Fruit fly (Drosophila melanogaster) whole organism, embryonic: ENCODE measurements around the gene CG17300.

Experiments used
- CG12236 ChIP-seq: fragments of 200-800 bp; sonication (Bioruptor generic); optimal IDR thresholded peaks from 2 replicates; lab custom pipeline; 2016; ENCODE audit warnings: missing biosample characterization, missing genetic modification characterization
- CG13894 ChIP-seq: fragments of 200-800 bp; sonication (Bioruptor generic); optimal IDR thresholded peaks from 3 replicates; lab custom pipeline; 2018; ENCODE audit warnings: missing biosample characterization, mild to moderate bottlenecking, missing genetic modification characterization, moderate library complexity
- CG16779 ChIP-seq: fragments of 200-800 bp; sonication (Bioruptor generic); IDR thresholded peaks from 2 replicates; pipeline ENCODE4 v1.3.6; 2022; ENCODE audit warnings: missing biosample characterization, missing genetic modification characterization
- CG18011 ChIP-seq: fragments of 200-800 bp; sonication (Bioruptor generic); optimal IDR thresholded peaks from 2 replicates; lab custom pipeline; 2017; ENCODE audit warnings: missing biosample characterization, missing genetic modification characterization, mild to moderate bottlenecking, moderate library complexity, missing genotype
- CG31388 ChIP-seq: fragments of 200-800 bp; sonication (Bioruptor generic); optimal IDR thresholded peaks from 2 replicates; lab custom pipeline; 2016; ENCODE audit warnings: missing biosample characterization, missing genetic modification characterization
- CG3163 ChIP-seq: fragments of 200-800 bp; sonication (Bioruptor generic); optimal IDR thresholded peaks from 3 replicates; lab custom pipeline; 2016; ENCODE audit warnings: missing biosample characterization, missing genetic modification characterization
- CG5953 ChIP-seq: fragments of 200-800 bp; sonication (Bioruptor generic); IDR thresholded peaks from 2 replicates; pipeline ENCODE4 v1.3.6; 2022; ENCODE audit warnings: missing biosample characterization, missing genetic modification characterization
- CG6654 ChIP-seq: fragments of 200-800 bp; sonication (Bioruptor generic); optimal IDR thresholded peaks from 2 replicates; lab custom pipeline; 2017; ENCODE audit warnings: missing biosample characterization, mild to moderate bottlenecking, missing genetic modification characterization
- CG6765 ChIP-seq: fragments of 200-800 bp; sonication (Bioruptor generic); optimal IDR thresholded peaks from 3 replicates; lab custom pipeline; 2017; ENCODE audit warnings: missing biosample characterization, mild to moderate bottlenecking, missing genetic modification characterization
- CG6813 ChIP-seq: fragments of 200-800 bp; sonication (Bioruptor generic); optimal IDR thresholded peaks from 2 replicates; lab custom pipeline; 2017; ENCODE audit warnings: missing biosample characterization, missing genetic modification characterization, mild to moderate bottlenecking, moderate library complexity, missing genetic modification reagents
- CG6854 ChIP-seq: fragments of 200-800 bp; sonication (Bioruptor generic); optimal IDR thresholded peaks from 3 replicates; lab custom pipeline; 2017; ENCODE audit warnings: missing biosample characterization, mild to moderate bottlenecking, missing genetic modification characterization
- CG7357 ChIP-seq: fragments of 200-800 bp; sonication (Bioruptor generic); IDR thresholded peaks from 3 replicates; pipeline ENCODE4 v1.3.6; 2022; ENCODE audit warnings: missing biosample characterization, missing genetic modification characterization
- CG8388 ChIP-seq: fragments of 200-800 bp; sonication (Bioruptor generic); optimal IDR thresholded peaks from 2 replicates; lab custom pipeline; 2019; ENCODE audit warnings: missing biosample characterization, mild to moderate bottlenecking, missing genetic modification characterization, moderate library complexity
- CG9609 ChIP-seq: fragments of 200-800 bp; sonication (Bioruptor generic); optimal IDR thresholded peaks from 3 replicates; lab custom pipeline; 2016; ENCODE audit warnings: missing biosample characterization, missing genetic modification characterization
- Eip74EF ChIP-seq, 2 experiments: fragments of 200-800 bp in 1 of 2; fragments of >200 bp in 1 of 2; sonication (Bioruptor generic) in 1 of 2; optimal IDR thresholded peaks; 2 replicates each; lab custom pipeline; 2017 to 2019; ENCODE audit warnings: missing biosample characterization in 2 of 2, missing genetic modification characterization in 2 of 2, mild to moderate bottlenecking in 1 of 2, moderate library complexity in 1 of 2
- Elba2 ChIP-seq: fragments of 200-800 bp; sonication (Bioruptor generic); optimal IDR thresholded peaks from 3 replicates; lab custom pipeline; 2016; ENCODE audit warnings: missing biosample characterization, missing genetic modification characterization
- Lpt ChIP-seq: fragments of >200 bp; optimal IDR thresholded peaks from 2 replicates; lab custom pipeline; 2018; ENCODE audit warnings: missing biosample characterization, missing genetic modification characterization
- NFAT ChIP-seq: fragments of 200-800 bp; sonication (Bioruptor generic); IDR thresholded peaks from 2 replicates; pipeline ENCODE4 v1.3.6; 2022; ENCODE audit warnings: missing biosample characterization, missing genetic modification characterization
- Nf-YB ChIP-seq: fragments of 200-800 bp; sonication (Bioruptor generic); optimal IDR thresholded peaks from 3 replicates; lab custom pipeline; 2019; ENCODE audit warnings: missing biosample characterization, mild to moderate bottlenecking, missing genetic modification characterization, moderate library complexity
- PHDP ChIP-seq: fragments of 200-800 bp; sonication (Bioruptor generic); optimal IDR thresholded peaks from 3 replicates; lab custom pipeline; 2018; ENCODE audit warnings: missing biosample characterization, mild to moderate bottlenecking, missing genetic modification characterization, moderate library complexity
- Ravus ChIP-seq: fragments of 200-800 bp; sonication (Bioruptor generic); IDR thresholded peaks from 2 replicates; pipeline ENCODE4 v1.3.6; 2022; ENCODE audit warnings: missing biosample characterization, missing genetic modification characterization
- Vsx1 ChIP-seq: fragments of 200-800 bp; sonication (Bioruptor generic); optimal IDR thresholded peaks from 2 replicates; lab custom pipeline; 2017; ENCODE audit warnings: missing biosample characterization, mild to moderate bottlenecking, missing genetic modification characterization, missing genetic modification reagents
- al ChIP-seq: fragments of 200-800 bp; sonication (Bioruptor generic); IDR thresholded peaks from 2 replicates; pipeline ENCODE4 v1.3.6; 2022; ENCODE audit warnings: missing biosample characterization, missing genetic modification characterization
- amos ChIP-seq: fragments of 200-800 bp; sonication (Bioruptor generic); IDR thresholded peaks from 2 replicates; pipeline ENCODE4 v1.3.6; 2022; ENCODE audit warnings: missing biosample characterization, missing genetic modification characterization; ENCODE audit not compliant: partially characterized antibody
- dimm ChIP-seq: fragments of 200-800 bp; sonication (Bioruptor generic); IDR thresholded peaks from 2 replicates; pipeline ENCODE4 v1.3.6; 2022; ENCODE audit warnings: missing biosample characterization, missing genetic modification characterization
- exex ChIP-seq: fragments of 200-800 bp; sonication (Bioruptor generic); optimal IDR thresholded peaks from 4 replicates; lab custom pipeline; 2018; ENCODE audit warnings: missing biosample characterization, mild to moderate bottlenecking, missing genetic modification characterization, moderate library complexity
- fd3F ChIP-seq: fragments of 200-800 bp; sonication (Bioruptor generic); optimal IDR thresholded peaks from 2 replicates; lab custom pipeline; 2018; ENCODE audit warnings: missing biosample characterization, mild to moderate bottlenecking, missing genetic modification characterization, moderate library complexity
- ftz-f1 ChIP-seq: fragments of 200-800 bp; sonication (Bioruptor generic); optimal IDR thresholded peaks from 2 replicates; lab custom pipeline; 2016; ENCODE audit warnings: missing biosample characterization, missing genetic modification characterization
- gce ChIP-seq: fragments of 200-800 bp; sonication (Bioruptor generic); IDR thresholded peaks from 3 replicates; pipeline ENCODE4 v1.3.6; 2022; ENCODE audit warnings: missing biosample characterization, missing genetic modification characterization
- nerfin-2 ChIP-seq: fragments of 200-800 bp; sonication (Bioruptor generic); IDR thresholded peaks from 2 replicates; pipeline ENCODE4 v1.3.6; 2022; ENCODE audit warnings: missing biosample characterization, missing genetic modification characterization; ENCODE audit not compliant: partially characterized antibody
- pan ChIP-seq, 4 experiments: fragments of >200 bp in 3 of 4; fragments of 200-800 bp in 1 of 4; sonication (Bioruptor generic) in 1 of 4; optimal IDR thresholded peaks in 3 of 4; IDR thresholded peaks in 1 of 4; 2 replicates each; pipeline versions ENCODE4 v1.3.6 to Lab custom; 2017 to 2022; ENCODE audit warnings: missing biosample characterization in 2 of 4, missing genetic modification characterization in 2 of 4, mixed read lengths in 1 of 4
- prd ChIP-seq, 3 experiments: fragments of >200 bp in 2 of 3; fragments of 200-800 bp in 1 of 3; sonication (Bioruptor generic) in 1 of 3; optimal IDR thresholded peaks in 2 of 3; IDR thresholded peaks in 1 of 3; 2 replicates in 2 of 3; 3 replicates in 1 of 3; pipeline versions ENCODE4 v1.3.6 to Lab custom; 2017 to 2022; ENCODE audit warnings: missing biosample characterization in 1 of 3, missing genetic modification characterization in 1 of 3
- pzg ChIP-seq: fragments of 200-800 bp; sonication (Bioruptor generic); optimal IDR thresholded peaks from 3 replicates; lab custom pipeline; 2018; ENCODE audit warnings: missing biosample characterization, mild to moderate bottlenecking, missing genetic modification characterization, moderate library complexity
- sens ChIP-seq: fragments of 200-800 bp; sonication (Bioruptor generic); peaks from one replicate; lab custom pipeline; 2016; ENCODE audit warnings: missing biosample characterization, missing genetic modification characterization
- ssp ChIP-seq: fragments of 200-800 bp; sonication (Bioruptor generic); IDR thresholded peaks from 2 replicates; pipeline ENCODE4 v1.3.6; 2022; ENCODE audit warnings: missing biosample characterization, missing genetic modification characterization
- sug ChIP-seq: fragments of 200-800 bp; optimal IDR thresholded peaks from 2 replicates; lab custom pipeline; 2019; ENCODE audit warnings: missing biosample characterization, mild to moderate bottlenecking, missing genetic modification characterization, moderate library complexity
- tin ChIP-seq: fragments of 200-800 bp; sonication (Bioruptor generic); optimal IDR thresholded peaks from 3 replicates; lab custom pipeline; 2016; ENCODE audit warnings: missing biosample characterization, missing genetic modification characterization
- tll ChIP-seq, 2 experiments: fragments of 200-800 bp in 1 of 2; fragments of >200 bp in 1 of 2; sonication (Bioruptor generic) in 1 of 2; optimal IDR thresholded peaks; 2 replicates each; lab custom pipeline; 2017 to 2019; ENCODE audit warnings: missing biosample characterization in 2 of 2, missing genetic modification characterization in 2 of 2, mild to moderate bottlenecking in 1 of 2, moderate library complexity in 1 of 2
- tup ChIP-seq: fragments of 200-800 bp; sonication (Bioruptor generic); optimal IDR thresholded peaks from 2 replicates; lab custom pipeline; 2016; ENCODE audit warnings: missing biosample characterization, mild to moderate bottlenecking, missing genetic modification characterization, moderate library complexity
- zen ChIP-seq: fragments of 200-800 bp; sonication (Bioruptor generic); optimal IDR thresholded peaks from 3 replicates; lab custom pipeline; 2018; ENCODE audit warnings: missing biosample characterization, mild to moderate bottlenecking, missing genetic modification characterization, moderate library complexity

Gene CG17300

dm6 chr3L:13036706-13037457 lies 50.2 kb downstream of the CG17300 start, which contains the start of gene Srrm1 (continued):
- peak; percentile 38 for TF ChIP-seq CG3163 (GFP tag; lab: Kevin White, UChicago)
- TF ChIP-seq nerfin-2 (GFP tag; lab: Robert Waterston, UW) = peak; percentile 79
- TF ChIP-seq dimm (GFP tag; lab: Robert Waterston, UW) = no peak
- TF ChIP-seq Vsx1 (GFP tag; lab: Kevin White, UChicago) = no peak
- no peak for TF ChIP-seq Elba2 (GFP tag; lab: Kevin White, UChicago)
- TF ChIP-seq ssp (GFP tag; lab: Robert Waterston, UW) = no peak
- TF ChIP-seq fd3F (GFP tag; lab: Kevin White, UChicago) = no peak
- peak; percentile 39 for TF ChIP-seq ftz-f1 (GFP tag; lab: Kevin White, UChicago)
- TF ChIP-seq exex (tag; lab: Kevin White, UChicago) = no peak
- no peak for TF ChIP-seq tup (GFP tag; lab: Kevin White, UChicago)
- TF ChIP-seq gce (GFP tag; lab: Robert Waterston, UW) = no peak
- TF ChIP-seq CG8388 (GFP tag; lab: Kevin White, UChicago) = no peak
- no peak for TF ChIP-seq CG12236
- TF ChIP-seq Ravus = no peak
- TF ChIP-seq CG13894 (tag; lab: Kevin White, UChicago) = no peak
- TF ChIP-seq CG6854 = no peak
- peak; percentile 36; the same call in 1 of the 2 replicates for TF ChIP-seq al (GFP tag; lab: Robert Waterston, UW)
- TF ChIP-seq zen (tag; lab: Kevin White, UChicago) = peak; percentile 31
- TF ChIP-seq CG31388 (GFP tag; lab: Kevin White, UChicago) = no peak
- TF ChIP-seq Nf-YB (GFP tag; lab: Kevin White, UChicago) = no peak
- no peak for TF ChIP-seq Eip74EF (GFP tag; optimal IDR thresholded peaks at IDR 0.05; lab: Kevin White, UChicago)
- no peak for TF ChIP-seq tll (GFP tag; optimal IDR thresholded peaks at IDR 0.05; lab: Kevin White, UChicago)
- no peak for TF ChIP-seq PHDP (tag; lab: Kevin White, UChicago)
- no peak for TF ChIP-seq prd (optimal IDR thresholded peaks at IDR 0.05; lab: Kevin White, UChicago)
- TF ChIP-seq prd (GFP tag; IDR thresholded peaks at IDR 0.05; lab: Robert Waterston, UW) = no peak
- no peak for TF ChIP-seq CG18011 (GFP tag; lab: Kevin White, UChicago)
- TF ChIP-seq pan (optimal IDR thresholded peaks at IDR 0.05; lab: Kevin White, UChicago) = no peak
- TF ChIP-seq pan (GFP tag; optimal IDR thresholded peaks at IDR 0.05 in 1 of 2, IDR thresholded peaks at IDR 0.05 in 1 of 2) = no peak
- TF ChIP-seq CG6765 (GFP tag; lab: Kevin White, UChicago) = no peak
- no peak for TF ChIP-seq CG16779 (GFP tag; lab: Robert Waterston, UW)
- TF ChIP-seq CG9609 (GFP tag; lab: Kevin White, UChicago) = peak; percentile 29
- TF ChIP-seq sug (tag; lab: Kevin White, UChicago) = peak; percentile 83
- peak; percentile 90 for TF ChIP-seq sens
- TF ChIP-seq Lpt (GFP tag; lab: Kevin White, UChicago) = no peak
- no peak for TF ChIP-seq CG7357
- TF ChIP-seq CG6654 (GFP tag; lab: Kevin White, UChicago) = no peak
- no peak for TF ChIP-seq CG6813 (GFP tag; lab: Kevin White, UChicago)
- peak; percentile 41; the same call in 1 of the 2 replicates for TF ChIP-seq NFAT (GFP tag; lab: Robert Waterston, UW)
- TF ChIP-seq pzg (GFP tag; lab: Kevin White, UChicago) = peak; percentile 92
- TF ChIP-seq tin (GFP tag; lab: Kevin White, UChicago) = peak; percentile 34
- 0 out of 2 replicates have a peak, but pooled peaks have one; percentile 37 for TF ChIP-seq CG5953 (GFP tag; lab: Robert Waterston, UW)
- peak; percentile 97 for TF ChIP-seq amos (GFP tag; lab: Robert Waterston, UW)
- TF ChIP-seq, all 482 proteins: peak for 217
